Comparison of ENCODE assay signal across 5 fruit fly cellular contexts in genomic region chr2L:11155166-11155958, dm6.
TF ChIP-seq lines count a peak whose summit lies in the region.

TSS of gene CG6287 (minus strand) at chr2L:11155721.

TF ChIP-seq in whole organism, adult, 20 proteins besides CTCF, POLR2A, EP300 and RAD21 (continued from another document):
- TF ChIP-seq CG33017 (tag; optimal IDR thresholded peaks at IDR 0.05; lab: Kevin White, UChicago) (peak; percentile 97), bab1 (GFP tag; optimal IDR thresholded peaks at IDR 0.05; lab: Kevin White, UChicago) (peak; percentile 98), Hr96 (GFP tag; optimal IDR thresholded peaks at IDR 0.05; lab: Kevin White, UChicago) (peak; percentile 88)

TF ChIP-seq in whole organism, embryonic, 481 proteins besides CTCF, POLR2A, EP300 and RAD21 (continued from another document):
- peak; percentile 63 for TF ChIP-seq Med (GFP tag; lab: Kevin White, UChicago)
- TF ChIP-seq luna (GFP tag; optimal IDR thresholded peaks at IDR 0.05; lab: Kevin White, UChicago): no peak
- peak; percentile 6 for TF ChIP-seq CG1602 (GFP tag; optimal IDR thresholded peaks at IDR 0.05; lab: Kevin White, UChicago)
- TF ChIP-seq Meics (GFP tag; optimal IDR thresholded peaks at IDR 0.05; lab: Kevin White, UChicago): peak; percentile 34
- peak; percentile 37 for TF ChIP-seq mam (GFP tag; optimal IDR thresholded peaks at IDR 0.05; lab: Kevin White, UChicago)
- no peak for TF ChIP-seq tio (GFP tag; optimal IDR thresholded peaks at IDR 0.05; lab: Kevin White, UChicago)
- TF ChIP-seq corto (GFP tag; optimal IDR thresholded peaks at IDR 0.05; lab: Kevin White, UChicago): peak; percentile 61
- TF ChIP-seq sens (GFP tag; lab: Kevin White, UChicago): peak; percentile 51
- peak; percentile 29 for TF ChIP-seq ind (GFP tag; optimal IDR thresholded peaks at IDR 0.05; lab: Kevin White, UChicago)
- peak; percentile 20 for TF ChIP-seq CG12155 (GFP tag; optimal IDR thresholded peaks at IDR 0.05; lab: Kevin White, UChicago)
- TF ChIP-seq CG10654 (GFP tag; optimal IDR thresholded peaks at IDR 0.05; lab: Kevin White, UChicago): no peak
- 0 out of 2 replicates have a peak, but pooled peaks have one; percentile 13 for TF ChIP-seq esg (GFP tag; conservative IDR thresholded peaks at IDR 0.05; lab: Robert Waterston, UW)
- TF ChIP-seq chif (GFP tag; optimal IDR thresholded peaks at IDR 0.05; lab: Kevin White, UChicago): peak in 1 of 2 experiments; percentile 7
- TF ChIP-seq Aef1 (GFP tag; IDR thresholded peaks at IDR 0.05; lab: Robert Waterston, UW): peak; percentile 43; the same call in 2 of the 3 replicates
- TF ChIP-seq az2 (GFP tag; optimal IDR thresholded peaks at IDR 0.05; lab: Kevin White, UChicago): peak; percentile 21
- TF ChIP-seq ab (GFP tag; optimal IDR thresholded peaks at IDR 0.05; lab: Kevin White, UChicago): no peak
- peak in 1 of 2 experiments; percentile 64 for TF ChIP-seq bsh (GFP tag; optimal IDR thresholded peaks at IDR 0.05; lab: Kevin White, UChicago)
- TF ChIP-seq ranshi (GFP tag; IDR thresholded peaks at IDR 0.05; lab: Robert Waterston, UW): peak; percentile 30; the same call in 1 of the 2 replicates
- TF ChIP-seq Drgx (GFP tag; IDR thresholded peaks at IDR 0.05; lab: Robert Waterston, UW): peak; percentile 97
- TF ChIP-seq CG10321 (GFP tag; IDR thresholded peaks at IDR 0.05; lab: Robert Waterston, UW): 0 out of 2 replicates have a peak, but pooled peaks have one; percentile 12
- TF ChIP-seq ash1 (GFP tag; optimal IDR thresholded peaks at IDR 0.05; lab: Kevin White, UChicago): no peak
- peak in 1 of 2 experiments; percentile 27 for TF ChIP-seq eve (GFP tag; optimal IDR thresholded peaks at IDR 0.05; lab: Kevin White, UChicago)
- TF ChIP-seq D19B (GFP tag; optimal IDR thresholded peaks at IDR 0.05; lab: Kevin White, UChicago): peak; percentile 2
- peak; percentile 25 for TF ChIP-seq CG18599 (GFP tag; optimal IDR thresholded peaks at IDR 0.05; lab: Kevin White, UChicago)
- TF ChIP-seq lab (GFP tag; optimal IDR thresholded peaks at IDR 0.05; lab: Kevin White, UChicago): peak; percentile 32
- TF ChIP-seq Dip3 (GFP tag; optimal IDR thresholded peaks at IDR 0.05; lab: Kevin White, UChicago): peak; percentile 37
- TF ChIP-seq CG14014 (GFP tag; IDR thresholded peaks at IDR 0.05; lab: Robert Waterston, UW): 0 out of 2 replicates have a peak, but pooled peaks have one; percentile 31
- no peak for TF ChIP-seq toy (GFP tag; IDR thresholded peaks at IDR 0.05; lab: Robert Waterston, UW)
- TF ChIP-seq CG14441 (GFP tag; IDR thresholded peaks at IDR 0.05; lab: Robert Waterston, UW): peak; percentile 68
- TF ChIP-seq CG13624 (GFP tag; optimal IDR thresholded peaks at IDR 0.05; lab: Kevin White, UChicago): peak; percentile 15
TF ChIP-seq in whole organism, embryonic: peak in this region for 34.

TF ChIP-seq in whole organism, prepupa, 60 proteins besides CTCF, POLR2A, EP300 and RAD21 (continued from another document and continues in another):
- TF ChIP-seq dsx (GFP tag; optimal IDR thresholded peaks at IDR 0.05; lab: Kevin White, UChicago; ENCODE audit: poor library complexity, severe bottlenecking) (peak; percentile 83), Sox15 (GFP tag; optimal IDR thresholded peaks at IDR 0.05; lab: Kevin White, UChicago) (peak; percentile 93), Ets96B (tag; optimal IDR thresholded peaks at IDR 0.05; lab: Kevin White, UChicago) (peak; percentile 91), CG11762 (GFP tag; optimal IDR thresholded peaks at IDR 0.05; lab: Kevin White, UChicago; ENCODE audit: insufficient read depth) (peak; percentile 93), Eip93F (GFP tag; optimal IDR thresholded peaks at IDR 0.05; lab: Kevin White, UChicago) (peak; percentile 61), Lpt (GFP tag; optimal IDR thresholded peaks at IDR 0.05; lab: Kevin White, UChicago) (peak; percentile 91), cyc (GFP tag; optimal IDR thresholded peaks at IDR 0.05; lab: Kevin White, UChicago) (peak; percentile 97), Hr39 (GFP tag; optimal IDR thresholded peaks at IDR 0.05; lab: Kevin White, UChicago) (peak; percentile 96), OdsH (GFP tag; optimal IDR thresholded peaks at IDR 0.05; lab: Kevin White, UChicago) (peak; percentile 97), CG9139 (GFP tag; optimal IDR thresholded peaks at IDR 0.05; lab: Kevin White, UChicago) (peak; percentile 63), lz (GFP tag; optimal IDR thresholded peaks at IDR 0.05; lab: Kevin White, UChicago) (peak; percentile 95), spab (GFP tag; optimal IDR thresholded peaks at IDR 0.05; lab: Kevin White, UChicago) (peak; percentile 84), svp (GFP tag; lab: Kevin White, UChicago) (peak; percentile 98), CG6276 (GFP tag; optimal IDR thresholded peaks at IDR 0.05; lab: Kevin White, UChicago) (peak; percentile 93), dac (GFP tag; optimal IDR thresholded peaks at IDR 0.05; lab: Kevin White, UChicago) (no peak), Eip75B (GFP tag; optimal IDR thresholded peaks at IDR 0.05; lab: Kevin White, UChicago) (peak; percentile 95), CG6163 (GFP tag; IDR thresholded peaks at IDR 0.05; lab: Robert Waterston, UW) (peak; percentile 96), CG34406 (GFP tag; optimal IDR thresholded peaks at IDR 0.05; lab: Kevin White, UChicago) (peak; percentile 93), CG6792 (GFP tag; optimal IDR thresholded peaks at IDR 0.05; lab: Kevin White, UChicago) (peak; percentile 94), CG6854 (GFP tag; optimal IDR thresholded peaks at IDR 0.05; lab: Kevin White, UChicago) (no peak), salr (GFP tag; optimal IDR thresholded peaks at IDR 0.05; lab: Kevin White, UChicago) (peak; percentile 69 to 92), CG4318 (GFP tag; optimal IDR thresholded peaks at IDR 0.05; lab: Kevin White, UChicago) (peak; percentile 92), CG11902 (GFP tag; optimal IDR thresholded peaks at IDR 0.05; lab: Kevin White, UChicago) (peak; percentile 94), Blimp-1 (GFP tag; optimal IDR thresholded peaks at IDR 0.05; lab: Kevin White, UChicago) (peak; percentile 79), net (GFP tag; optimal IDR thresholded peaks at IDR 0.05; lab: Kevin White, UChicago) (peak; percentile 92), acj6 (GFP tag; optimal IDR thresholded peaks at IDR 0.05; lab: Kevin White, UChicago) (peak; percentile 96), Smox (GFP tag; optimal IDR thresholded peaks at IDR 0.05; lab: Kevin White, UChicago) (peak; percentile 95), pdm3 (GFP tag; optimal IDR thresholded peaks at IDR 0.05; lab: Kevin White, UChicago) (peak; percentile 97), vri (GFP tag; optimal IDR thresholded peaks at IDR 0.05; lab: Kevin White, UChicago) (peak; percentile 81), CG6808 (GFP tag; optimal IDR thresholded peaks at IDR 0.05; lab: Kevin White, UChicago) (peak; percentile 86), Ets21C (GFP tag; optimal IDR thresholded peaks at IDR 0.05; lab: Kevin White, UChicago) (peak; percentile 91), CG7368 (GFP tag; optimal IDR thresholded peaks at IDR 0.05; lab: Kevin White, UChicago) (peak; percentile 93), ss (GFP tag; optimal IDR thresholded peaks at IDR 0.05; lab: Kevin White, UChicago) (peak; percentile 83 to 86)

TF ChIP-seq in whole organism, pupa, 21 proteins besides CTCF, POLR2A, EP300 and RAD21 (continued from another document):
- peak; percentile 92 for TF ChIP-seq CG8159 (tag; optimal IDR thresholded peaks at IDR 0.05; lab: Kevin White, UChicago)

TF ChIP-seq in whole organism, wandering third instar larva, 38 proteins besides CTCF, POLR2A, EP300 and RAD21 (continued from another document):
- TF ChIP-seq Hr83 (GFP tag; optimal IDR thresholded peaks at IDR 0.05; lab: Kevin White, UChicago; ENCODE audit: poor library complexity, severe bottlenecking): peak; percentile 26
- peak; percentile 52 for TF ChIP-seq Rel (GFP tag; optimal IDR thresholded peaks at IDR 0.05; lab: Kevin White, UChicago)
- TF ChIP-seq Rel (tag; optimal IDR thresholded peaks at IDR 0.05; lab: Kevin White, UChicago): no peak
- peak; percentile 97 for TF ChIP-seq Dif (GFP tag; optimal IDR thresholded peaks at IDR 0.05; lab: Kevin White, UChicago; ENCODE audit: partially characterized antibody)
- TF ChIP-seq Hnf4 (GFP tag; optimal IDR thresholded peaks at IDR 0.05; lab: Kevin White, UChicago): peak; percentile 94
- TF ChIP-seq br (GFP tag; optimal IDR thresholded peaks at IDR 0.05; lab: Kevin White, UChicago): peak; percentile 91
- TF ChIP-seq Vsx2 (GFP tag; optimal IDR thresholded peaks at IDR 0.05; lab: Kevin White, UChicago; ENCODE audit: partially characterized antibody): peak; percentile 85
- peak; percentile 94 for TF ChIP-seq ey (GFP tag; optimal IDR thresholded peaks at IDR 0.05; lab: Kevin White, UChicago)
- peak; percentile 76 for TF ChIP-seq brk (GFP tag; optimal IDR thresholded peaks at IDR 0.05; lab: Kevin White, UChicago)
- peak; percentile 9 to 94 for TF ChIP-seq foxo (GFP tag; optimal IDR thresholded peaks at IDR 0.05; lab: Kevin White, UChicago)
- TF ChIP-seq Jra (GFP tag; optimal IDR thresholded peaks at IDR 0.05; lab: Kevin White, UChicago): peak; percentile 87
- no peak for TF ChIP-seq Abd-B (GFP tag; optimal IDR thresholded peaks at IDR 0.05; lab: Kevin White, UChicago)
- TF ChIP-seq lola (GFP tag; optimal IDR thresholded peaks at IDR 0.05; lab: Kevin White, UChicago): no peak
- peak; percentile 18 for TF ChIP-seq Dfd (GFP tag; optimal IDR thresholded peaks at IDR 0.05; lab: Kevin White, UChicago)
- TF ChIP-seq pan (optimal IDR thresholded peaks at IDR 0.05; lab: Kevin White, UChicago): no peak
- TF ChIP-seq dl (GFP tag; optimal IDR thresholded peaks at IDR 0.05; lab: Kevin White, UChicago; ENCODE audit: insufficient read depth in 1 of 2, partially characterized antibody in 2 of 2): peak; percentile 87 to 88
- no peak for TF ChIP-seq N (GFP tag; optimal IDR thresholded peaks at IDR 0.05; lab: Kevin White, UChicago)
TF ChIP-seq in whole organism, wandering third instar larva: peak in this region for 30.
